Fruit fly (Drosophila melanogaster) whole organism, embryonic: ENCODE data around the gene Rad9.

ENCODE experiments used
- CG12299 ChIP-seq: fragments of 200-800 bp; sonication (Bioruptor generic); optimal IDR thresholded peaks from 2 replicates; lab custom pipeline; 2018; ENCODE audit warnings: missing biosample characterization, mild to moderate bottlenecking, missing genetic modification characterization
- CG12391 ChIP-seq: fragments of 200-800 bp; sonication (Bioruptor generic); optimal IDR thresholded peaks from 3 replicates; lab custom pipeline; 2018; ENCODE audit warnings: missing biosample characterization, mild to moderate bottlenecking, missing genetic modification characterization, moderate library complexity
- CG12744 ChIP-seq: fragments of 200-800 bp; sonication (Bioruptor generic); optimal IDR thresholded peaks from 2 replicates; lab custom pipeline; 2016; ENCODE audit warnings: missing biosample characterization, missing genetic modification characterization
- CG13287 ChIP-seq: fragments of 200-800 bp; sonication (Bioruptor generic); IDR thresholded peaks from 2 replicates; pipeline ENCODE4 v1.3.6; 2022; ENCODE audit warnings: missing biosample characterization, missing genetic modification characterization; ENCODE audit not compliant: partially characterized antibody
- CG14860 ChIP-seq: fragments of 200-800 bp; sonication (Bioruptor generic); IDR thresholded peaks from 3 replicates; pipeline ENCODE4 v1.3.6; 2022; ENCODE audit warnings: missing biosample characterization, missing genetic modification characterization; ENCODE audit not compliant: partially characterized antibody
- CG15601 ChIP-seq: fragments of 200-800 bp; sonication (Bioruptor generic); optimal IDR thresholded peaks from 3 replicates; lab custom pipeline; 2019; ENCODE audit warnings: missing biosample characterization, mild to moderate bottlenecking, missing genetic modification characterization, moderate library complexity
- CG2116 ChIP-seq: fragments of 200-800 bp; sonication (Bioruptor generic); optimal IDR thresholded peaks from 3 replicates; lab custom pipeline; 2018; ENCODE audit warnings: missing biosample characterization, mild to moderate bottlenecking, missing genetic modification characterization
- CG2120 ChIP-seq: fragments of 200-800 bp; sonication (Bioruptor generic); optimal IDR thresholded peaks from 3 replicates; lab custom pipeline; 2016; ENCODE audit warnings: missing biosample characterization, missing genetic modification characterization
- CG2889 ChIP-seq: fragments of 200-800 bp; sonication (Bioruptor generic); IDR thresholded peaks from 3 replicates; pipeline ENCODE4 v1.3.6; 2022; ENCODE audit warnings: missing biosample characterization, missing genetic modification characterization
- CG30403 ChIP-seq: fragments of 200-800 bp; sonication (Bioruptor generic); optimal IDR thresholded peaks from 3 replicates; lab custom pipeline; 2016; ENCODE audit warnings: missing biosample characterization, missing genetic modification characterization
- CG3065 ChIP-seq: fragments of 200-800 bp; sonication (Bioruptor generic); optimal IDR thresholded peaks from 2 replicates; lab custom pipeline; 2016; ENCODE audit warnings: missing biosample characterization, missing genetic modification characterization
- CG31224 ChIP-seq: fragments of 200-800 bp; sonication (Bioruptor generic); IDR thresholded peaks from 2 replicates; pipeline ENCODE4 v1.3.6; 2022; ENCODE audit warnings: missing biosample characterization, missing genetic modification characterization
- CG3995 ChIP-seq: fragments of 200-800 bp; sonication (Bioruptor generic); optimal IDR thresholded peaks from 3 replicates; lab custom pipeline; 2016; ENCODE audit warnings: missing biosample characterization, missing genetic modification characterization
- CG4404 ChIP-seq: fragments of 200-800 bp; sonication (Bioruptor generic); IDR thresholded peaks from 2 replicates; pipeline ENCODE4 v1.3.6; 2022; ENCODE audit warnings: missing biosample characterization, missing genetic modification characterization
- CG6254 ChIP-seq: fragments of 200-800 bp; sonication (Bioruptor generic); optimal IDR thresholded peaks from 3 replicates; lab custom pipeline; 2017; ENCODE audit warnings: mild to moderate bottlenecking, missing biosample characterization, missing genetic modification reagents, missing genetic modification characterization
- CG7357 ChIP-seq: fragments of 200-800 bp; sonication (Bioruptor generic); IDR thresholded peaks from 3 replicates; pipeline ENCODE4 v1.3.6; 2022; ENCODE audit warnings: missing biosample characterization, missing genetic modification characterization
- CG7987 ChIP-seq: fragments of 200-800 bp; sonication (Bioruptor generic); optimal IDR thresholded peaks from 2 replicates; lab custom pipeline; 2018; ENCODE audit warnings: missing biosample characterization, mild to moderate bottlenecking, missing genetic modification characterization, moderate library complexity
- CTCF ChIP-seq: fragments of 200-800 bp; sonication (Bioruptor generic); optimal IDR thresholded peaks from 2 replicates; lab custom pipeline; 2017; ENCODE audit warnings: missing biosample characterization, mild to moderate bottlenecking, missing genetic modification characterization, moderate library complexity
- CoRest ChIP-seq: fragments of 200-800 bp; sonication (Bioruptor generic); optimal IDR thresholded peaks from 3 replicates; lab custom pipeline; 2018; ENCODE audit warnings: missing biosample characterization, mild to moderate bottlenecking, missing genetic modification characterization, moderate library complexity
- Dref ChIP-seq: fragments of 200-800 bp; sonication (Bioruptor generic); IDR thresholded peaks from 2 replicates; pipeline ENCODE4 v1.3.6; 2022; ENCODE audit warnings: missing biosample characterization, missing genetic modification characterization
- Fer1 ChIP-seq: fragments of 200-800 bp; sonication (Bioruptor generic); optimal IDR thresholded peaks from 2 replicates; lab custom pipeline; 2017; ENCODE audit warnings: missing biosample characterization, mild to moderate bottlenecking, missing genetic modification characterization
- HmgZ ChIP-seq: fragments of 200-800 bp; sonication (Bioruptor generic); optimal IDR thresholded peaks from 2 replicates; lab custom pipeline; 2018; ENCODE audit warnings: missing biosample characterization, mild to moderate bottlenecking, missing genetic modification characterization
- Hr39 ChIP-seq: fragments of >200 bp; optimal IDR thresholded peaks from 2 replicates; lab custom pipeline; 2017
- MBD-R2 ChIP-seq: fragments of 200-800 bp; sonication (Bioruptor generic); IDR thresholded peaks from 2 replicates; pipeline ENCODE4 v1.3.6; 2022; ENCODE audit warnings: missing biosample characterization, missing genetic modification characterization
- Mrtf ChIP-seq: fragments of 200-800 bp; sonication (Bioruptor generic); IDR thresholded peaks from 3 replicates; pipeline ENCODE4 v1.3.6; 2022; ENCODE audit warnings: missing biosample characterization, missing genetic modification characterization
- NC2β ChIP-seq: fragments of 200-800 bp; sonication (Bioruptor generic); optimal IDR thresholded peaks from 2 replicates; lab custom pipeline; 2016; ENCODE audit warnings: missing biosample characterization, missing genetic modification characterization
- Neu2 ChIP-seq: fragments of 200-800 bp; sonication (Bioruptor generic); optimal IDR thresholded peaks from 3 replicates; lab custom pipeline; 2016; ENCODE audit warnings: missing biosample characterization, missing genetic modification characterization, borderline replicate concordance
- NfI ChIP-seq: fragments of 200-800 bp; sonication (Bioruptor generic); optimal IDR thresholded peaks from 3 replicates; lab custom pipeline; 2018; ENCODE audit warnings: missing biosample characterization, mild to moderate bottlenecking, missing genetic modification characterization, moderate library complexity
- Oli ChIP-seq: fragments of 200-800 bp; sonication (Bioruptor generic); optimal IDR thresholded peaks from 2 replicates; lab custom pipeline; 2018; ENCODE audit warnings: missing biosample characterization, mild to moderate bottlenecking, missing genetic modification characterization, moderate library complexity
- Opbp ChIP-seq: fragments of 200-800 bp; sonication (Bioruptor generic); IDR thresholded peaks from 3 replicates; pipeline ENCODE4 v1.3.6; 2022; ENCODE audit warnings: missing biosample characterization, missing genetic modification characterization; ENCODE audit not compliant: partially characterized antibody
- Poxn ChIP-seq: fragments of 200-800 bp; sonication (Bioruptor generic); IDR thresholded peaks from 2 replicates; pipeline ENCODE4 v1.3.6; 2022; ENCODE audit warnings: missing biosample characterization, missing genetic modification characterization
- bbx ChIP-seq: fragments of 200-800 bp; sonication (Bioruptor generic); IDR thresholded peaks from 2 replicates; pipeline ENCODE4 v1.3.6; 2022; ENCODE audit warnings: missing biosample characterization, missing genetic modification characterization; ENCODE audit not compliant: partially characterized antibody
- bigmax ChIP-seq: fragments of 200-800 bp; sonication (Bioruptor generic); optimal IDR thresholded peaks from 2 replicates; lab custom pipeline; 2018; ENCODE audit warnings: missing biosample characterization, mild to moderate bottlenecking, missing genetic modification characterization
- cato ChIP-seq: fragments of 200-800 bp; sonication (Bioruptor generic); optimal IDR thresholded peaks from 2 replicates; lab custom pipeline; 2016; ENCODE audit warnings: missing biosample characterization, missing genetic modification characterization, borderline replicate concordance
- chif ChIP-seq, 2 experiments: fragments of 200-800 bp; sonication (Bioruptor generic); optimal IDR thresholded peaks; 3 replicates each; lab custom pipeline; 2016; ENCODE audit warnings: missing biosample characterization in 2 of 2, missing genetic modification characterization in 2 of 2
- chinmo ChIP-seq: fragments of 200-800 bp; sonication (Bioruptor generic); IDR thresholded peaks from 4 replicates; pipeline ENCODE4 v1.3.6; 2022; ENCODE audit warnings: missing biosample characterization, missing genetic modification characterization; ENCODE audit not compliant: partially characterized antibody
- chn ChIP-seq: fragments of 200-800 bp; sonication (Bioruptor generic); optimal IDR thresholded peaks from 2 replicates; lab custom pipeline; 2016; ENCODE audit warnings: missing biosample characterization, missing genetic modification characterization
- croc ChIP-seq: fragments of 200-800 bp; sonication (Bioruptor generic); conservative IDR thresholded peaks from 3 replicates; pipeline ENCODE4 v1.3.6; 2022; ENCODE audit warnings: missing biosample characterization, missing genetic modification characterization
- da ChIP-seq: fragments of 200-800 bp; sonication (Bioruptor generic); optimal IDR thresholded peaks from 2 replicates; lab custom pipeline; 2016; ENCODE audit warnings: missing biosample characterization, missing genetic modification characterization
- esg ChIP-seq: fragments of 200-800 bp; sonication (Bioruptor generic); conservative IDR thresholded peaks from 2 replicates; pipeline ENCODE4 v1.3.6; 2022; ENCODE audit warnings: missing biosample characterization, missing genetic modification characterization
- gt ChIP-seq: fragments of 200-800 bp; sonication (Bioruptor generic); IDR thresholded peaks from 2 replicates; pipeline ENCODE4 v1.3.6; 2022; ENCODE audit warnings: missing biosample characterization, missing genetic modification characterization
- ham ChIP-seq: fragments of 200-800 bp; sonication (Bioruptor generic); IDR thresholded peaks from 2 replicates; pipeline ENCODE4 v1.3.6; 2022; ENCODE audit warnings: missing biosample characterization, missing genetic modification characterization
- jumu ChIP-seq: fragments of 200-800 bp; sonication (Bioruptor generic); optimal IDR thresholded peaks from 3 replicates; lab custom pipeline; 2016; ENCODE audit warnings: missing biosample characterization, missing genetic modification characterization
- kay ChIP-seq: fragments of 200-800 bp; sonication (Bioruptor generic); optimal IDR thresholded peaks from 2 replicates; lab custom pipeline; 2016; ENCODE audit warnings: missing biosample characterization, missing genetic modification characterization
- mam ChIP-seq: fragments of 200-800 bp; sonication (Bioruptor generic); optimal IDR thresholded peaks from 3 replicates; lab custom pipeline; 2016; ENCODE audit warnings: missing biosample characterization, missing genetic modification characterization
- mld ChIP-seq: fragments of 200-800 bp; sonication (Bioruptor generic); IDR thresholded peaks from 3 replicates; pipeline ENCODE4 v1.3.6; 2022; ENCODE audit warnings: missing biosample characterization, missing genetic modification characterization; ENCODE audit not compliant: partially characterized antibody
- nmo ChIP-seq: fragments of 200-800 bp; sonication (Bioruptor generic); optimal IDR thresholded peaks from 2 replicates; lab custom pipeline; 2018; ENCODE audit warnings: missing biosample characterization, mild to moderate bottlenecking, missing genetic modification characterization, moderate library complexity
- scrt ChIP-seq: fragments of 200-800 bp; sonication (Bioruptor generic); optimal IDR thresholded peaks from 2 replicates; lab custom pipeline; 2018; ENCODE audit warnings: missing biosample characterization, mild to moderate bottlenecking, missing genetic modification characterization, moderate library complexity
- slou ChIP-seq: fragments of 200-800 bp; sonication (Bioruptor generic); optimal IDR thresholded peaks from 3 replicates; lab custom pipeline; 2016; ENCODE audit warnings: missing biosample characterization, missing genetic modification characterization
- stc ChIP-seq: fragments of 200-800 bp; sonication (Bioruptor generic); IDR thresholded peaks from 2 replicates; pipeline ENCODE4 v1.3.6; 2022; ENCODE audit warnings: missing biosample characterization, missing genetic modification characterization
- ttk ChIP-seq: fragments of 200-800 bp; sonication (Bioruptor generic); IDR thresholded peaks from 2 replicates; pipeline ENCODE4 v2.1.2; 2022; ENCODE audit warnings: missing biosample characterization, missing genetic modification characterization
- vvl ChIP-seq: fragments of 200-800 bp; sonication (Bioruptor generic); IDR thresholded peaks from 2 replicates; pipeline ENCODE4 v1.3.6; 2022; ENCODE audit warnings: missing biosample characterization, missing genetic modification characterization

Gene Rad9

dm6 chr3L:18840370-18841007 lies 31.9 kb downstream of the Rad9 start (continued):
- TF ChIP-seq esg (GFP tag; lab: Robert Waterston, UW) = no peak
- no peak for TF ChIP-seq Hr39 (lab: Kevin White, UChicago)
- TF ChIP-seq CG15601 (tag; lab: Kevin White, UChicago) = peak; percentile 2
- TF ChIP-seq CG14860 (GFP tag; lab: Robert Waterston, UW) = no peak
- TF ChIP-seq cato (GFP tag; lab: Kevin White, UChicago) = peak; percentile 6
- no peak for TF ChIP-seq CG3065 (GFP tag; lab: Kevin White, UChicago)
- no peak for TF ChIP-seq CG12744 (GFP tag; lab: Kevin White, UChicago)
- no peak for TF ChIP-seq CG7987
- no peak for TF ChIP-seq da (GFP tag; lab: Kevin White, UChicago)
- no peak for TF ChIP-seq slou (GFP tag; lab: Kevin White, UChicago)
- peak; percentile 28 for TF ChIP-seq CG12391
- no peak for TF ChIP-seq gt (GFP tag; lab: Robert Waterston, UW)
- no peak for TF ChIP-seq Dref
- TF ChIP-seq Oli (tag; lab: Kevin White, UChicago) = no peak
- TF ChIP-seq croc = no peak
- TF ChIP-seq chif (GFP tag; optimal IDR thresholded peaks at IDR 0.05; lab: Kevin White, UChicago) = peak in 1 of 2 experiments; percentile 40
- TF ChIP-seq NC2β (GFP tag; lab: Kevin White, UChicago) = no peak
- TF ChIP-seq CG2116 (GFP tag; lab: Kevin White, UChicago) = no peak
- TF ChIP-seq CG13287 (GFP tag; lab: Robert Waterston, UW) = no peak
- TF ChIP-seq HmgZ (tag; lab: Kevin White, UChicago) = peak; percentile 17
- TF ChIP-seq Mrtf (GFP tag; lab: Robert Waterston, UW) = no peak
- no peak for TF ChIP-seq Neu2
- TF ChIP-seq kay = peak; percentile 4
- TF ChIP-seq CTCF (GFP tag; lab: Kevin White, UChicago) = no peak
- TF ChIP-seq scrt (GFP tag; lab: Kevin White, UChicago) = no peak
- peak; percentile 34 for TF ChIP-seq mam
- TF ChIP-seq mld (GFP tag; lab: Robert Waterston, UW) = no peak
- no peak for TF ChIP-seq CG31224 (GFP tag; lab: Robert Waterston, UW)
- no peak for TF ChIP-seq Fer1 (GFP tag; lab: Kevin White, UChicago)
- no peak for TF ChIP-seq jumu (GFP tag; lab: Kevin White, UChicago)
- no peak for TF ChIP-seq stc (GFP tag; lab: Robert Waterston, UW)
- peak; percentile 48 for TF ChIP-seq CG30403 (GFP tag; lab: Kevin White, UChicago)
- TF ChIP-seq chinmo (GFP tag; lab: Robert Waterston, UW) = no peak
- TF ChIP-seq CG6254 = no peak
- TF ChIP-seq CG7357 (GFP tag; lab: Robert Waterston, UW) = no peak
- no peak for TF ChIP-seq Opbp (GFP tag; lab: Robert Waterston, UW)
- TF ChIP-seq bbx (GFP tag; lab: Robert Waterston, UW) = no peak
- no peak for TF ChIP-seq NfI (GFP tag; lab: Kevin White, UChicago)
- TF ChIP-seq CG3995 = peak; percentile 2
- TF ChIP-seq CG2120 (GFP tag; lab: Kevin White, UChicago) = peak; percentile 31
- no peak for TF ChIP-seq MBD-R2
- TF ChIP-seq CG4404 (GFP tag; lab: Robert Waterston, UW) = no peak
- TF ChIP-seq CG12299 (tag; lab: Kevin White, UChicago) = no peak
- no peak for TF ChIP-seq Poxn (GFP tag; lab: Robert Waterston, UW)
- no peak for TF ChIP-seq bigmax (GFP tag; lab: Kevin White, UChicago)
- no peak for TF ChIP-seq CG2889 (GFP tag; lab: Robert Waterston, UW)
- no peak for TF ChIP-seq nmo (GFP tag; lab: Kevin White, UChicago)
- no peak for TF ChIP-seq ham (GFP tag; lab: Robert Waterston, UW)
- TF ChIP-seq chn = no peak
- no peak for TF ChIP-seq CoRest (tag; lab: Kevin White, UChicago)
- no peak for TF ChIP-seq ttk (GFP tag; lab: Robert Waterston, UW)
- TF ChIP-seq vvl (GFP tag; lab: Robert Waterston, UW) = no peak
